Fruit fly (Drosophila melanogaster): ENCODE measurements around the gene hth.

Gene hth

DNA sequence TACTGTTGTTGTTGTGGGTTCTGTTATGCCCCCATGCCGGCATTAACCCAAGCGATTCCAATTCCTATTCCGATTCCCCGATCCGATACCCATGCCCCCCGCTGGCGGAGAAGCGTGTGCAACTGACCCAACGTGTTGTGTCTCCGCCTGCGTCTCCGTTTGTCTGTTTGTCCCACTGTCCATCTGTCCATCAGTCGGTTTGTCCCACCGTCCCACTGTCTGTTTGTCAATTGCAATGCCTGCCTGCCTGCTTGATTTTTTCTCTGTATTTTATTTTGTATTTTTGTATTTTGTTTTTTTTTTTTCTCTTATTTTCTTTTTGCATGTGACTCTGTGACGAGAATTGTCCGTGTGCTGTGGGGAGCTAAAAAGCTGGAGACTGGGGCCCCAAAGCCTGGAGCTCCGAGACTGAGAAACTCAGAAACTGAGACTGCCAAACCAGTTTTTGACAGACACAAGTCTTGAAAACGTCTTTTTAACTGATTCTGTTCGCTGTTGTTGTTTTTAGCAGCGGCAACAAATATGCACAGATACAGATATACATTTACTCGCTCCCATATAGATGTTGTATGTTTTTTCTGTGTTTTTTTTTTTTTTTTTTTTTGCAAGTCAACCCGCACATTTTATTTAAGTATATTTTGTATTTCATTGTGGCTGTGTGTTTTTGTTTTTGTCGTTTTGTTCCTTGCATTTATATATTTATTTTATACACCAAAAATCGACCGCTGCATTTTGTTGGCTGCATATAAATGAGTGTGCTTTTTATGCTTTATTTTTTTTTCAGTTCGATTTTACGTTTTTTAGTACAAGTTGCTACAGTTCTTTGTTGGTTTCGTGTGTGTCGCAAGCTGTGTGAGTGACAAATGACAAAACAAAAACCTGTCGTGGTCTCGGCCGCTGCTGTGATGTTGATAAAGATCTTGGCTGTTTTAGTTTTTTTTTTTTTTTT lies 50.5 kb downstream of the hth start (continued):
- TF ChIP-seq Bteb2 (GFP tag; optimal IDR thresholded peaks at IDR 0.05) (no peak), Hey (tag; optimal IDR thresholded peaks at IDR 0.05) (no peak), CG6254 (GFP tag; optimal IDR thresholded peaks at IDR 0.05) (no peak), eve (GFP tag; optimal IDR thresholded peaks at IDR 0.05) (peak in 1 of 2 experiments; percentile 45), CG18764 (GFP tag; optimal IDR thresholded peaks at IDR 0.05) (no peak), CG12769 (tag; optimal IDR thresholded peaks at IDR 0.05) (no peak), C15 (GFP tag; IDR thresholded peaks at IDR 0.05) (no peak), Aef1 (GFP tag; IDR thresholded peaks at IDR 0.05) (no peak), crc (GFP tag; optimal IDR thresholded peaks at IDR 0.05) (no peak), CG3995 (GFP tag; optimal IDR thresholded peaks at IDR 0.05) (no peak), CG12391 (tag; optimal IDR thresholded peaks at IDR 0.05) (no peak), tin (GFP tag; optimal IDR thresholded peaks at IDR 0.05) (no peak), Drgx (GFP tag; IDR thresholded peaks at IDR 0.05) (peak; percentile 68), CG10209 (GFP tag; optimal IDR thresholded peaks at IDR 0.05) (no peak), zfh2 (GFP tag; optimal IDR thresholded peaks at IDR 0.05) (no peak), CG30403 (GFP tag; optimal IDR thresholded peaks at IDR 0.05) (no peak), CG31365 (tag; optimal IDR thresholded peaks at IDR 0.05) (no peak), ewg (GFP tag; optimal IDR thresholded peaks at IDR 0.05) (no peak), Adf1 (GFP tag; IDR thresholded peaks at IDR 0.05) (no peak), stc (GFP tag; IDR thresholded peaks at IDR 0.05) (no peak), nau (GFP tag; optimal IDR thresholded peaks at IDR 0.05) (no peak), ash1 (GFP tag; optimal IDR thresholded peaks at IDR 0.05) (no peak), gsb (GFP tag; IDR thresholded peaks at IDR 0.05) (no peak), unpg (GFP tag; optimal IDR thresholded peaks at IDR 0.05) (no peak), Sox100B (GFP tag; optimal IDR thresholded peaks at IDR 0.05) (no peak), Asciz (GFP tag; optimal IDR thresholded peaks at IDR 0.05) (no peak), Optix (GFP tag; IDR thresholded peaks at IDR 0.05) (no peak), kay (GFP tag; optimal IDR thresholded peaks at IDR 0.05) (no peak), NfI (GFP tag; optimal IDR thresholded peaks at IDR 0.05) (no peak), BtbVII (GFP tag; optimal IDR thresholded peaks at IDR 0.05) (no peak), Oaz (GFP tag; IDR thresholded peaks at IDR 0.05) (no peak), CG9727 (GFP tag; optimal IDR thresholded peaks at IDR 0.05) (no peak), Med (GFP tag) (no peak), CG33557 (GFP tag; optimal IDR thresholded peaks at IDR 0.05) (no peak), luna (GFP tag; optimal IDR thresholded peaks at IDR 0.05) (no peak), CG33213 (GFP tag; optimal IDR thresholded peaks at IDR 0.05) (no peak), CG4360 (GFP tag; IDR thresholded peaks at IDR 0.05) (peak; percentile 68), CG10366 (GFP tag; IDR thresholded peaks at IDR 0.05) (no peak), schlank (tag; optimal IDR thresholded peaks at IDR 0.05) (no peak), CG3065 (GFP tag; optimal IDR thresholded peaks at IDR 0.05) (no peak), lbe (GFP tag; optimal IDR thresholded peaks at IDR 0.05) (peak; percentile 20), CG8388 (GFP tag; optimal IDR thresholded peaks at IDR 0.05) (no peak), so (GFP tag; IDR thresholded peaks at IDR 0.05) (no peak), Hsf (GFP tag; optimal IDR thresholded peaks at IDR 0.05) (no peak), kah (GFP tag; optimal IDR thresholded peaks at IDR 0.05) (no peak), CG13123 (GFP tag; optimal IDR thresholded peaks at IDR 0.05) (no peak), CG11723 (GFP tag; optimal IDR thresholded peaks at IDR 0.05) (no peak), CG4617 (GFP tag; optimal IDR thresholded peaks at IDR 0.05; ENCODE audit: borderline replicate concordance) (no peak), Dll (GFP tag; IDR thresholded peaks at IDR 0.05; ENCODE audit: partially characterized antibody) (no peak), dm (GFP tag; optimal IDR thresholded peaks at IDR 0.05) (no peak)

Data from whole organism, embryonic.